Fruit fly (Drosophila melanogaster): ENCODE results near the gene CG5167.
A peak's percentile ranks its signal among the peaks of the same experiment; 100 is the strongest.

CG5167 gene

DNA sequence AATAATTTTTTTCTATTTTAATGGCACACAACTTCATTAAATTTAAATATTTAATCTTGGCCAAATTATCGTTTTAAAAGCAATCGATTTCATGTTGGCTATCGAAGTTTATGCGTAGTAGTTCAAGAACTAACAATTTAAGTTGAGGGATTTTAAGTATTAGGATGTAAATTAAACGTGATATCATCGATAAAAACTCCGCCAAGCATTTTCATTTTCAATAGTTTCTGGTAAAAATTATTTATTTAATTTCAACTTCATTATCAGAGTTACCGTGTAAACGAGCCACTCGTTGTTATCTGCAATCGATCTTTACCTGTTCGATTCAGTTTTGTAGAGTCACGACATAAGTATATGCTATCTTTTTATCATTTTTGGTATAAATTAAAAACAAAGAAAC, 3.4 kb upstream of the CG5167 start (continued):
- TF ChIP-seq oc (tag; optimal IDR thresholded peaks at IDR 0.05) (peak; percentile 98), MBD-R2 (GFP tag; IDR thresholded peaks at IDR 0.05) (peak; percentile 94), BEAF-32 (GFP tag; optimal IDR thresholded peaks at IDR 0.05) (peak; percentile 46), CG10431 (GFP tag; optimal IDR thresholded peaks at IDR 0.05) (peak; percentile 93), grau (tag; optimal IDR thresholded peaks at IDR 0.05) (peak; percentile 98), dan (GFP tag; IDR thresholded peaks at IDR 0.05) (peak; percentile 47; the same call in 1 of the 2 replicates), her (GFP tag; optimal IDR thresholded peaks at IDR 0.05) (peak; percentile 90), CG18476 (GFP tag; optimal IDR thresholded peaks at IDR 0.05) (peak; percentile 100), HmgD (GFP tag; optimal IDR thresholded peaks at IDR 0.05) (peak; percentile 93), gce (GFP tag; IDR thresholded peaks at IDR 0.05) (peak; percentile 97), Ets97D (GFP tag; optimal IDR thresholded peaks at IDR 0.05) (peak; percentile 90), Chrac-16 (GFP tag; optimal IDR thresholded peaks at IDR 0.05) (peak; percentile 94), CG1832 (GFP tag; optimal IDR thresholded peaks at IDR 0.05) (no peak), abd-A (tag; optimal IDR thresholded peaks at IDR 0.05) (no peak), CG8281 (tag; optimal IDR thresholded peaks at IDR 0.05) (peak; percentile 91), Sin3A (optimal IDR thresholded peaks at IDR 0.05) (no peak), otp (GFP tag; IDR thresholded peaks at IDR 0.05) (peak; percentile 95), sisA (GFP tag; IDR thresholded peaks at IDR 0.05) (peak; percentile 89), Taf1 (GFP tag; IDR thresholded peaks at IDR 0.05) (peak; percentile 92), h (optimal IDR thresholded peaks at IDR 0.05) (no peak), CG12659 (GFP tag; optimal IDR thresholded peaks at IDR 0.05) (peak; percentile 97), sr (GFP tag; IDR thresholded peaks at IDR 0.05) (peak; percentile 83), CG2202 (tag; optimal IDR thresholded peaks at IDR 0.05) (peak; percentile 97), CG13624 (GFP tag; optimal IDR thresholded peaks at IDR 0.05) (peak; percentile 96), BtbVII (GFP tag; optimal IDR thresholded peaks at IDR 0.05) (peak; percentile 100), CG6765 (GFP tag; optimal IDR thresholded peaks at IDR 0.05) (peak; percentile 99), ttk (GFP tag; IDR thresholded peaks at IDR 0.05) (peak; percentile 93), CG30403 (GFP tag; optimal IDR thresholded peaks at IDR 0.05) (peak; percentile 96), CG11456 (GFP tag; IDR thresholded peaks at IDR 0.05) (peak; percentile 93; the same call in 2 of the 3 replicates), ap (GFP tag; IDR thresholded peaks at IDR 0.05) (peak; percentile 97), CG13287 (GFP tag; IDR thresholded peaks at IDR 0.05; ENCODE audit: partially characterized antibody) (peak; percentile 71; the same call in 1 of the 2 replicates), Optix (GFP tag; IDR thresholded peaks at IDR 0.05) (peak; percentile 86), Dbx (GFP tag; IDR thresholded peaks at IDR 0.05) (peak; percentile 99), CG4424 (GFP tag; optimal IDR thresholded peaks at IDR 0.05) (peak; percentile 99), CG11247 (GFP tag; IDR thresholded peaks at IDR 0.05) (peak; percentile 90), Sox102F (GFP tag; optimal IDR thresholded peaks at IDR 0.05) (peak; percentile 98), CG10267 (tag; optimal IDR thresholded peaks at IDR 0.05) (peak; percentile 100), E2f1 (GFP tag; IDR thresholded peaks at IDR 0.05) (peak; percentile 95), Bteb2 (GFP tag; optimal IDR thresholded peaks at IDR 0.05) (peak; percentile 96), gem (tag; optimal IDR thresholded peaks at IDR 0.05) (peak; percentile 99), ems (GFP tag; optimal IDR thresholded peaks at IDR 0.05) (peak; percentile 97), CG4282 (GFP tag; optimal IDR thresholded peaks at IDR 0.05) (peak; percentile 76), H15 (GFP tag; IDR thresholded peaks at IDR 0.05) (peak; percentile 92), ftz-f1 (GFP tag; optimal IDR thresholded peaks at IDR 0.05) (peak; percentile 45), br (optimal IDR thresholded peaks at IDR 0.05) (no peak), CG2678 (tag; optimal IDR thresholded peaks at IDR 0.05) (peak; percentile 99), CG14965 (GFP tag; optimal IDR thresholded peaks at IDR 0.05; ENCODE audit: borderline replicate concordance) (peak; percentile 89), Scr (GFP tag; IDR thresholded peaks at IDR 0.05; ENCODE audit: partially characterized antibody) (peak; percentile 51), bab2 (GFP tag; optimal IDR thresholded peaks at IDR 0.05) (peak; percentile 95), insv (GFP tag; optimal IDR thresholded peaks at IDR 0.05) (peak; percentile 22 to 79), CG12219 (GFP tag; optimal IDR thresholded peaks at IDR 0.05) (peak; percentile 98), Atf6 (GFP tag; IDR thresholded peaks at IDR 0.05) (peak; percentile 96), CG14014 (GFP tag; IDR thresholded peaks at IDR 0.05) (peak; percentile 97)

All from whole organism, embryonic.